Worm (Caenorhabditis elegans): ENCODE data around the gene nhr-291.

The nhr-291 gene

ce11 chrV:15332851-15333250 lies 14.1 kb downstream of the nhr-291 start, which contains the start of gene srw-113:
Gene srw-113 (plus strand): TSS chrV:15333151.
- TF ChIP-seq tbx-11 (GFP tag; IDR thresholded peaks at IDR 0.05) (no peak), tbx-37 (GFP tag; conservative IDR thresholded peaks at IDR 0.05) (no peak), ets-7 (tag; optimal IDR thresholded peaks at IDR 0.05) (no peak), B0310.2 (tag; optimal IDR thresholded peaks at IDR 0.05) (no peak), F13C5.2 (tag; optimal IDR thresholded peaks at IDR 0.05) (no peak), hmg-4 (GFP tag; optimal IDR thresholded peaks at IDR 0.05) (no peak), flt-1 (GFP tag; IDR thresholded peaks at IDR 0.05) (no peak), pes-1 (GFP tag; IDR thresholded peaks at IDR 0.05) (no peak), ama-1 (optimal IDR thresholded peaks at IDR 0.05) (no peak), scrt-1 (GFP tag; IDR thresholded peaks at IDR 0.05) (no peak), ceh-13 (GFP tag; optimal IDR thresholded peaks at IDR 0.05) (no peak), aly-1 (tag; optimal IDR thresholded peaks at IDR 0.05) (no peak), hnd-1 (tag; optimal IDR thresholded peaks at IDR 0.05) (no peak), sea-1 (GFP tag; conservative IDR thresholded peaks at IDR 0.05) (no peak)

- no peak for TF ChIP-seq sea-1 (GFP tag; conservative IDR thresholded peaks at IDR 0.05)
- no peak for TF ChIP-seq flt-1 (GFP tag; IDR thresholded peaks at IDR 0.05)
- no peak for TF ChIP-seq aly-1 (tag; optimal IDR thresholded peaks at IDR 0.05)
- TF ChIP-seq hmbx-1 (tag; optimal IDR thresholded peaks at IDR 0.05) = no peak
- TF ChIP-seq ama-1 (optimal IDR thresholded peaks at IDR 0.05) = no peak
Observed at ce11 chrV:15337405-15337804, 18.6 kb downstream of the nhr-291 start, which contains the start of gene wrt-7. Gene wrt-7 (minus strand): TSS chrV:15337505.

- no peak for TF ChIP-seq B0310.2 (tag; optimal IDR thresholded peaks at IDR 0.05)
- no peak for TF ChIP-seq tbx-37 (GFP tag; conservative IDR thresholded peaks at IDR 0.05)
- TF ChIP-seq ama-1 (optimal IDR thresholded peaks at IDR 0.05) = no peak
- no peak for TF ChIP-seq ceh-13 (GFP tag; optimal IDR thresholded peaks at IDR 0.05)
- no peak for TF ChIP-seq aly-1 (tag; optimal IDR thresholded peaks at IDR 0.05)
- no peak for TF ChIP-seq hmbx-1 (tag; optimal IDR thresholded peaks at IDR 0.05)
- TF ChIP-seq pes-1 (GFP tag; IDR thresholded peaks at IDR 0.05) = no peak
- no peak for TF ChIP-seq tbx-11 (GFP tag; IDR thresholded peaks at IDR 0.05)
- TF ChIP-seq hnd-1 (tag; optimal IDR thresholded peaks at IDR 0.05) = no peak
Observed at ce11 chrV:15339363-15339762, 20.6 kb downstream of the nhr-291 start, which contains the start of gene clec-228. Gene clec-228 (minus strand): TSS chrV:15339463.

- TF ChIP-seq flt-1 (GFP tag; IDR thresholded peaks at IDR 0.05) = no peak
- no peak for TF ChIP-seq sea-1 (GFP tag; conservative IDR thresholded peaks at IDR 0.05)
- TF ChIP-seq hmbx-1 (tag; optimal IDR thresholded peaks at IDR 0.05) = no peak
- no peak for TF ChIP-seq ama-1 (optimal IDR thresholded peaks at IDR 0.05)
- TF ChIP-seq tbx-37 (GFP tag; conservative IDR thresholded peaks at IDR 0.05) = no peak
- TF ChIP-seq ets-7 (tag; optimal IDR thresholded peaks at IDR 0.05) = no peak
- TF ChIP-seq tra-4 (tag; optimal IDR thresholded peaks at IDR 0.05) = no peak
- TF ChIP-seq ceh-36 (tag; optimal IDR thresholded peaks at IDR 0.05) = no peak
- no peak for TF ChIP-seq hmg-4 (GFP tag; optimal IDR thresholded peaks at IDR 0.05)
- no peak for TF ChIP-seq F13C5.2 (tag; optimal IDR thresholded peaks at IDR 0.05)
- TF ChIP-seq aly-1 (tag; optimal IDR thresholded peaks at IDR 0.05) = no peak
- no peak for TF ChIP-seq hnd-1 (tag; optimal IDR thresholded peaks at IDR 0.05)
- TF ChIP-seq scrt-1 (GFP tag; IDR thresholded peaks at IDR 0.05) = no peak
- TF ChIP-seq ceh-13 (GFP tag; optimal IDR thresholded peaks at IDR 0.05) = no peak
- TF ChIP-seq pes-1 (GFP tag; IDR thresholded peaks at IDR 0.05) = no peak
- no peak for TF ChIP-seq tbx-11 (GFP tag; IDR thresholded peaks at IDR 0.05)
Observed at ce11 chrV:15341404-15341803, 22.6 kb downstream of the nhr-291 start, which contains the start of gene clec-229. Gene clec-229 (minus strand): TSS chrV:15341504.

ce11 chrV:15344481-15344880 lies 25.7 kb downstream of the nhr-291 start, which contains the start of gene wrt-8:
Gene wrt-8 (minus strand): TSS chrV:15344581.
- TF ChIP-seq tra-4 (tag; optimal IDR thresholded peaks at IDR 0.05) = no peak
- TF ChIP-seq F13C5.2 (tag; optimal IDR thresholded peaks at IDR 0.05) = no peak
- TF ChIP-seq hmbx-1 (tag; optimal IDR thresholded peaks at IDR 0.05) = no peak
- TF ChIP-seq ceh-36 (tag; optimal IDR thresholded peaks at IDR 0.05) = no peak
- TF ChIP-seq tbx-11 (GFP tag; IDR thresholded peaks at IDR 0.05) = no peak
- TF ChIP-seq ama-1 (optimal IDR thresholded peaks at IDR 0.05) = no peak
- TF ChIP-seq ceh-13 (GFP tag; optimal IDR thresholded peaks at IDR 0.05) = no peak
- TF ChIP-seq hmg-4 (GFP tag; optimal IDR thresholded peaks at IDR 0.05) = no peak
- no peak for TF ChIP-seq B0310.2 (tag; optimal IDR thresholded peaks at IDR 0.05)
- no peak for TF ChIP-seq pes-1 (GFP tag; IDR thresholded peaks at IDR 0.05)
- TF ChIP-seq sea-1 (GFP tag; conservative IDR thresholded peaks at IDR 0.05) = no peak
- TF ChIP-seq flt-1 (GFP tag; IDR thresholded peaks at IDR 0.05) = no peak
- no peak for TF ChIP-seq tbx-37 (GFP tag; conservative IDR thresholded peaks at IDR 0.05)
- no peak for TF ChIP-seq scrt-1 (GFP tag; IDR thresholded peaks at IDR 0.05)
- no peak for TF ChIP-seq hnd-1 (tag; optimal IDR thresholded peaks at IDR 0.05)
- no peak for TF ChIP-seq aly-1 (tag; optimal IDR thresholded peaks at IDR 0.05)
- TF ChIP-seq ets-7 (tag; optimal IDR thresholded peaks at IDR 0.05) = no peak

- no peak for TF ChIP-seq ceh-13 (GFP tag; optimal IDR thresholded peaks at IDR 0.05)
- TF ChIP-seq flt-1 (GFP tag; IDR thresholded peaks at IDR 0.05) = no peak
- TF ChIP-seq F13C5.2 (tag; optimal IDR thresholded peaks at IDR 0.05) = no peak
- TF ChIP-seq pes-1 (GFP tag; IDR thresholded peaks at IDR 0.05) = no peak
- no peak for TF ChIP-seq sea-1 (GFP tag; conservative IDR thresholded peaks at IDR 0.05)
- TF ChIP-seq B0310.2 (tag; optimal IDR thresholded peaks at IDR 0.05) = no peak
- no peak for TF ChIP-seq hmbx-1 (tag; optimal IDR thresholded peaks at IDR 0.05)
- TF ChIP-seq hmg-4 (GFP tag; optimal IDR thresholded peaks at IDR 0.05) = no peak
Observed at ce11 chrV:15347292-15347691, 28.5 kb downstream of the nhr-291 start, which contains the start of gene C29F3.3. Gene C29F3.3 (minus strand): TSS chrV:15347392.

- no peak for TF ChIP-seq tra-4 (tag; optimal IDR thresholded peaks at IDR 0.05)
- TF ChIP-seq hnd-1 (tag; optimal IDR thresholded peaks at IDR 0.05) = no peak
- no peak for TF ChIP-seq ets-7 (tag; optimal IDR thresholded peaks at IDR 0.05)
Observed at ce11 chrV:15349044-15349443, 30.3 kb downstream of the nhr-291 start, which contains the start of gene clec-230. Gene clec-230 (minus strand): TSS chrV:15349144.

- TF ChIP-seq tra-4 (tag; optimal IDR thresholded peaks at IDR 0.05) (no peak), hmbx-1 (tag; optimal IDR thresholded peaks at IDR 0.05) (no peak), hnd-1 (tag; optimal IDR thresholded peaks at IDR 0.05) (no peak), pes-1 (GFP tag; IDR thresholded peaks at IDR 0.05) (no peak), aly-1 (tag; optimal IDR thresholded peaks at IDR 0.05) (no peak), F13C5.2 (tag; optimal IDR thresholded peaks at IDR 0.05) (no peak)
Observed at ce11 chrV:15350615-15351014, 31.9 kb downstream of the nhr-291 start, which contains the start of gene clec-231. Gene clec-231 (minus strand): TSS chrV:15350715.

Measured in whole organism, early embryonic.